Fruit fly (Drosophila melanogaster) whole organism, embryonic: Measurements from ENCODE around the gene phtm.

Experiments
- ATbp ChIP-seq: fragments of 200-800 bp; sonication (Bioruptor generic); optimal IDR thresholded peaks from 2 replicates; lab custom pipeline; 2017; ENCODE audit warnings: missing biosample characterization, mild to moderate bottlenecking, missing genetic modification characterization, missing genetic modification reagents
- Bdp1 ChIP-seq: fragments of 200-800 bp; sonication (Bioruptor generic); optimal IDR thresholded peaks from 3 replicates; lab custom pipeline; 2016; ENCODE audit warnings: missing biosample characterization, missing genetic modification characterization
- CG1233 ChIP-seq: fragments of 200-800 bp; sonication (Bioruptor generic); optimal IDR thresholded peaks from 4 replicates; lab custom pipeline; 2018; ENCODE audit warnings: missing biosample characterization, mild to moderate bottlenecking, missing genetic modification characterization
- CG15011 ChIP-seq: fragments of 200-800 bp; sonication (Bioruptor generic); optimal IDR thresholded peaks from 3 replicates; lab custom pipeline; 2018; ENCODE audit warnings: missing biosample characterization, mild to moderate bottlenecking, missing genetic modification characterization
- CG1529 ChIP-seq: fragments of 200-800 bp; sonication (Bioruptor generic); optimal IDR thresholded peaks from 3 replicates; lab custom pipeline; 2018; ENCODE audit warnings: missing biosample characterization, missing genetic modification characterization
- CG1603 ChIP-seq: fragments of 200-800 bp; sonication (Bioruptor generic); optimal IDR thresholded peaks from 2 replicates; lab custom pipeline; 2019; ENCODE audit warnings: missing biosample characterization, mild to moderate bottlenecking, missing genetic modification characterization, moderate library complexity
- CG1647 ChIP-seq: fragments of 200-800 bp; sonication (Bioruptor generic); optimal IDR thresholded peaks from 3 replicates; lab custom pipeline; 2016; ENCODE audit warnings: missing biosample characterization, missing genetic modification characterization
- CG16863 ChIP-seq: fragments of 200-800 bp; sonication (Bioruptor generic); optimal IDR thresholded peaks from 3 replicates; lab custom pipeline; 2016; ENCODE audit warnings: missing biosample characterization, missing genetic modification characterization
- CG17361 ChIP-seq: fragments of 200-800 bp; sonication (Bioruptor generic); IDR thresholded peaks from 3 replicates; pipeline ENCODE4 v1.3.6; 2022; ENCODE audit warnings: missing biosample characterization, missing genetic modification characterization
- CG17829 ChIP-seq: fragments of 200-800 bp; optimal IDR thresholded peaks from 2 replicates; lab custom pipeline; 2019; ENCODE audit warnings: missing biosample characterization, mild to moderate bottlenecking, missing genetic modification characterization, moderate library complexity
- CG2202 ChIP-seq: fragments of 200-800 bp; sonication (Bioruptor generic); optimal IDR thresholded peaks from 2 replicates; lab custom pipeline; 2018; ENCODE audit warnings: missing biosample characterization, mild to moderate bottlenecking, missing genetic modification characterization
- CG31388 ChIP-seq: fragments of 200-800 bp; sonication (Bioruptor generic); optimal IDR thresholded peaks from 2 replicates; lab custom pipeline; 2016; ENCODE audit warnings: missing biosample characterization, missing genetic modification characterization
- CG5245 ChIP-seq: fragments of 200-800 bp; sonication (Bioruptor generic); optimal IDR thresholded peaks from 3 replicates; lab custom pipeline; 2016; ENCODE audit warnings: missing biosample characterization, missing genetic modification characterization
- CG6765 ChIP-seq: fragments of 200-800 bp; sonication (Bioruptor generic); optimal IDR thresholded peaks from 3 replicates; lab custom pipeline; 2017; ENCODE audit warnings: missing biosample characterization, mild to moderate bottlenecking, missing genetic modification characterization
- CG7372 ChIP-seq: fragments of 200-800 bp; sonication (Bioruptor generic); IDR thresholded peaks from 2 replicates; pipeline ENCODE4 v1.3.6; 2022; ENCODE audit warnings: missing biosample characterization, missing genetic modification characterization
- CG8478 ChIP-seq: fragments of >200 bp; optimal IDR thresholded peaks from 2 replicates; lab custom pipeline; 2018
- Camta ChIP-seq: fragments of 200-800 bp; sonication (Bioruptor generic); optimal IDR thresholded peaks from 2 replicates; lab custom pipeline; 2016; ENCODE audit warnings: missing biosample characterization, missing genetic modification characterization
- Doc3 ChIP-seq: fragments of 200-800 bp; sonication (Bioruptor generic); IDR thresholded peaks from 3 replicates; pipeline ENCODE4 v1.3.6; 2022; ENCODE audit warnings: missing biosample characterization, missing genetic modification characterization; ENCODE audit not compliant: partially characterized antibody
- GATAe ChIP-seq: fragments of 200-800 bp; sonication (Bioruptor generic); conservative IDR thresholded peaks from 2 replicates; pipeline ENCODE4 v1.3.6; 2022; ENCODE audit warnings: missing biosample characterization, missing genetic modification characterization
- MTF-1 ChIP-seq: fragments of 200-800 bp; sonication (Bioruptor generic); optimal IDR thresholded peaks from 2 replicates; lab custom pipeline; 2018; ENCODE audit warnings: missing biosample characterization, mild to moderate bottlenecking, missing genetic modification characterization, borderline replicate concordance
- NC2α ChIP-seq: fragments of 200-800 bp; sonication (Bioruptor generic); optimal IDR thresholded peaks from 2 replicates; lab custom pipeline; 2016; ENCODE audit warnings: missing biosample characterization, missing genetic modification characterization
- Ravus ChIP-seq: fragments of 200-800 bp; sonication (Bioruptor generic); IDR thresholded peaks from 2 replicates; pipeline ENCODE4 v1.3.6; 2022; ENCODE audit warnings: missing biosample characterization, missing genetic modification characterization
- Rx ChIP-seq: fragments of 200-800 bp; sonication (Bioruptor generic); IDR thresholded peaks from 2 replicates; pipeline ENCODE4 v1.3.6; 2022; ENCODE audit warnings: missing biosample characterization, missing genetic modification characterization
- Sin3A ChIP-seq: fragments of >200 bp; optimal IDR thresholded peaks from 2 replicates; lab custom pipeline; 2018
- Sox100B ChIP-seq: fragments of 200-800 bp; sonication (Bioruptor generic); optimal IDR thresholded peaks from 3 replicates; lab custom pipeline; 2018; ENCODE audit warnings: missing biosample characterization, mild to moderate bottlenecking, missing genetic modification characterization
- Vsx1 ChIP-seq: fragments of 200-800 bp; sonication (Bioruptor generic); optimal IDR thresholded peaks from 2 replicates; lab custom pipeline; 2017; ENCODE audit warnings: missing biosample characterization, mild to moderate bottlenecking, missing genetic modification characterization, missing genetic modification reagents
- abd-A ChIP-seq: fragments of 200-800 bp; sonication (Bioruptor generic); optimal IDR thresholded peaks from 3 replicates; lab custom pipeline; 2019; ENCODE audit warnings: missing biosample characterization, mild to moderate bottlenecking, missing genetic modification characterization, moderate library complexity
- ac ChIP-seq: fragments of 200-800 bp; sonication (Bioruptor generic); optimal IDR thresholded peaks from 3 replicates; lab custom pipeline; 2017; ENCODE audit warnings: missing biosample characterization, mild to moderate bottlenecking, missing genetic modification characterization
- bsh ChIP-seq, 2 experiments: fragments of 200-800 bp; sonication (Bioruptor generic); optimal IDR thresholded peaks; 2 replicates each; lab custom pipeline; 2017 to 2018; ENCODE audit warnings: mild to moderate bottlenecking in 2 of 2, missing biosample characterization in 2 of 2, missing genetic modification characterization in 2 of 2, moderate library complexity in 1 of 2
- chinmo ChIP-seq: fragments of 200-800 bp; sonication (Bioruptor generic); IDR thresholded peaks from 4 replicates; pipeline ENCODE4 v1.3.6; 2022; ENCODE audit warnings: missing biosample characterization, missing genetic modification characterization; ENCODE audit not compliant: partially characterized antibody
- dmrt11E ChIP-seq: fragments of 200-800 bp; sonication (Bioruptor generic); optimal IDR thresholded peaks from 3 replicates; lab custom pipeline; 2018; ENCODE audit warnings: missing biosample characterization, mild to moderate bottlenecking, missing genetic modification characterization, moderate library complexity
- dysf ChIP-seq: fragments of 200-800 bp; sonication (Bioruptor generic); IDR thresholded peaks from 3 replicates; pipeline ENCODE4 v1.3.6; 2022; ENCODE audit warnings: missing biosample characterization, missing genetic modification characterization
- fd96Cb ChIP-seq: fragments of 200-800 bp; sonication (Bioruptor generic); optimal IDR thresholded peaks from 2 replicates; lab custom pipeline; 2018; ENCODE audit warnings: missing biosample characterization, mild to moderate bottlenecking, missing genetic modification characterization, moderate library complexity
- her ChIP-seq: fragments of 200-800 bp; sonication (Bioruptor generic); optimal IDR thresholded peaks from 2 replicates; lab custom pipeline; 2016; ENCODE audit warnings: missing biosample characterization, missing genetic modification characterization
- ind ChIP-seq: fragments of 200-800 bp; sonication (Bioruptor generic); optimal IDR thresholded peaks from 3 replicates; lab custom pipeline; 2016; ENCODE audit warnings: missing biosample characterization, missing genetic modification characterization
- jigr1 ChIP-seq: fragments of 200-800 bp; sonication (Bioruptor generic); IDR thresholded peaks from 3 replicates; pipeline ENCODE4 v1.3.6; 2022; ENCODE audit warnings: missing biosample characterization, missing genetic modification characterization
- jing ChIP-seq: fragments of 200-800 bp; sonication (Bioruptor generic); optimal IDR thresholded peaks from 2 replicates; lab custom pipeline; 2018; ENCODE audit warnings: missing biosample characterization, mild to moderate bottlenecking, missing genetic modification characterization
- ken ChIP-seq: fragments of 200-800 bp; sonication (Bioruptor generic); IDR thresholded peaks from 3 replicates; pipeline ENCODE4 v1.3.6; 2022; ENCODE audit warnings: missing biosample characterization, missing genetic modification characterization
- kni ChIP-seq: fragments of 200-800 bp; sonication (Bioruptor generic); optimal IDR thresholded peaks from 3 replicates; lab custom pipeline; 2017; ENCODE audit warnings: mild to moderate bottlenecking, missing biosample characterization, missing genetic modification reagents, missing genetic modification characterization
- lab ChIP-seq: fragments of 200-800 bp; sonication (Bioruptor generic); optimal IDR thresholded peaks from 3 replicates; lab custom pipeline; 2017; ENCODE audit warnings: missing biosample characterization, missing genetic modification characterization, mild to moderate bottlenecking, moderate library complexity, missing genetic modification reagents
- pb ChIP-seq: fragments of 200-800 bp; sonication (Bioruptor generic); optimal IDR thresholded peaks from 3 replicates; lab custom pipeline; 2016; ENCODE audit warnings: missing biosample characterization, missing genetic modification characterization
- pita ChIP-seq: fragments of 200-800 bp; sonication (Bioruptor generic); optimal IDR thresholded peaks from 2 replicates; lab custom pipeline; 2017; ENCODE audit warnings: missing biosample characterization, mild to moderate bottlenecking, missing genetic modification characterization
- rib ChIP-seq: fragments of 200-800 bp; sonication (Bioruptor generic); IDR thresholded peaks from 2 replicates; pipeline ENCODE4 v1.3.6; 2022; ENCODE audit warnings: missing biosample characterization, missing genetic modification characterization
- row ChIP-seq: fragments of 200-800 bp; sonication (Bioruptor generic); IDR thresholded peaks from 3 replicates; pipeline ENCODE4 v1.3.6; 2022; ENCODE audit warnings: missing biosample characterization, missing genetic modification characterization
- sim ChIP-seq: fragments of 200-800 bp; sonication (Bioruptor generic); IDR thresholded peaks from 2 replicates; pipeline ENCODE4 v1.3.6; 2022; ENCODE audit warnings: missing biosample characterization, missing genetic modification characterization
- sob ChIP-seq: fragments of 200-800 bp; sonication (Bioruptor generic); IDR thresholded peaks from 2 replicates; pipeline ENCODE4 v1.3.6; 2022; ENCODE audit warnings: missing biosample characterization, missing genetic modification characterization
- ssp ChIP-seq: fragments of 200-800 bp; sonication (Bioruptor generic); IDR thresholded peaks from 2 replicates; pipeline ENCODE4 v1.3.6; 2022; ENCODE audit warnings: missing biosample characterization, missing genetic modification characterization
- tap ChIP-seq: fragments of 200-800 bp; optimal IDR thresholded peaks from 3 replicates; lab custom pipeline; 2019; ENCODE audit warnings: missing biosample characterization, mild to moderate bottlenecking, missing genetic modification characterization, moderate library complexity
- tx ChIP-seq: fragments of 200-800 bp; sonication (Bioruptor generic); optimal IDR thresholded peaks from 2 replicates; lab custom pipeline; 2016; ENCODE audit warnings: missing biosample characterization, missing genetic modification characterization
- vvl ChIP-seq: fragments of 200-800 bp; sonication (Bioruptor generic); IDR thresholded peaks from 2 replicates; pipeline ENCODE4 v1.3.6; 2022; ENCODE audit warnings: missing biosample characterization, missing genetic modification characterization
- zf30C ChIP-seq: fragments of 200-800 bp; sonication (Bioruptor generic); optimal IDR thresholded peaks from 3 replicates; lab custom pipeline; 2018; ENCODE audit warnings: missing biosample characterization, mild to moderate bottlenecking, missing genetic modification characterization

phtm gene

DNA sequence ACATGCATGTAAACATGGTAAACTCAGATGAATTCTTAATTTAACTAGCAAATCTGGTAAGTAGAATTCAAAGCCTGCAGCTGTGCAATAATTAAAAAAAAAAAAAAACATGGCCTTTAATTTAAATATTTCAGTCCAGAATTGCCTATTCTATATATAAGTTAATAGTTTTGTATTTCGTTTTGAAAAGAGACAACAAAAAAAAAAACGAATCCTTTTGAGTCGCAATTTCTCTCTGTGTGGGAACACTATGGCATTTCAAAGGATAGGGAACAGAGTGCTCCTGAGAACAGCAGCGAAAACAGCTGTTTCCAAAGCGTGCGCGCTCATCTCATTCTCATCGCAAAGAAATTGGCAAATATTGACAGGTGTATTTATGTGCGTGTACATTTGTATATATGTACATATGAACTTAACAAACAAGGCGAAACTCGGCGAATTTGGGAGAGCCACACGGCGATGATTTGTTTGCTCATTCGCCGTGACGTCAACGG lies 39.8 kb upstream of the phtm start (continued):
- TF ChIP-seq NC2α (GFP tag; lab: Kevin White, UChicago) (no peak), dmrt11E (peak; percentile 57), dysf (GFP tag; lab: Robert Waterston, UW) (peak; percentile 73; the same call in 2 of the 3 replicates), CG17829 (tag; lab: Kevin White, UChicago) (peak; percentile 72), Sin3A (no peak), sim (no peak; the same call in 1 of the 2 replicates), fd96Cb (tag; lab: Kevin White, UChicago) (peak; percentile 65), ssp (GFP tag; lab: Robert Waterston, UW) (peak; percentile 16; the same call in 1 of the 2 replicates), jing (no peak), ac (GFP tag; lab: Kevin White, UChicago) (peak; percentile 54), sob (GFP tag; lab: Robert Waterston, UW) (no peak; the same call in none of the 2 replicates), abd-A (tag; lab: Kevin White, UChicago) (no peak), CG16863 (GFP tag; lab: Kevin White, UChicago) (peak; percentile 15), CG6765 (GFP tag; lab: Kevin White, UChicago) (peak; percentile 64), CG31388 (GFP tag; lab: Kevin White, UChicago) (no peak), vvl (GFP tag; lab: Robert Waterston, UW) (peak; percentile 59; the same call in 1 of the 2 replicates), Vsx1 (GFP tag; lab: Kevin White, UChicago) (peak; percentile 19), her (no peak), Camta (GFP tag; lab: Kevin White, UChicago) (peak; percentile 43), Ravus (no peak), CG5245 (GFP tag; lab: Kevin White, UChicago) (peak; percentile 39), pita (GFP tag; lab: Kevin White, UChicago) (no peak), CG1603 (peak; percentile 40), CG17361 (GFP tag; lab: Robert Waterston, UW) (peak; percentile 35; the same call in 1 of the 3 replicates), Bdp1 (GFP tag; lab: Kevin White, UChicago) (peak; percentile 40), CG1529 (GFP tag; lab: Kevin White, UChicago) (peak; percentile 52), lab (GFP tag; lab: Kevin White, UChicago) (peak; percentile 84), CG1233 (GFP tag; lab: Kevin White, UChicago) (peak; percentile 47), Rx (GFP tag; lab: Robert Waterston, UW) (0 out of 2 replicates have a peak, but pooled peaks have one; percentile 25), jigr1 (GFP tag; lab: Robert Waterston, UW) (no peak), Sox100B (GFP tag; lab: Kevin White, UChicago) (peak; percentile 73), chinmo (GFP tag; lab: Robert Waterston, UW) (no peak), CG15011 (GFP tag; lab: Kevin White, UChicago) (peak; percentile 9), ind (GFP tag; lab: Kevin White, UChicago) (peak; percentile 56), GATAe (GFP tag; lab: Robert Waterston, UW) (no peak), CG2202 (peak; percentile 23), pb (GFP tag; lab: Kevin White, UChicago) (no peak), tx (GFP tag; lab: Kevin White, UChicago) (no peak), MTF-1 (peak; percentile 39), ken (peak; percentile 53; the same call in 1 of the 3 replicates), CG1647 (GFP tag; lab: Kevin White, UChicago) (peak; percentile 49), tap (tag; lab: Kevin White, UChicago) (no peak), kni (peak; percentile 6), rib (peak; percentile 58; the same call in 1 of the 2 replicates), CG8478 (lab: Kevin White, UChicago) (no peak), row (peak; percentile 73), ATbp (peak; percentile 58), bsh (GFP tag; optimal IDR thresholded peaks at IDR 0.05; lab: Kevin White, UChicago) (peak; percentile 39 to 68), zf30C (GFP tag; lab: Kevin White, UChicago) (peak; percentile 87), Doc3 (GFP tag; lab: Robert Waterston, UW) (no peak), CG7372 (0 out of 2 replicates have a peak, but pooled peaks have one; percentile 15)
